Fruit fly (Drosophila melanogaster): ENCODE results near the gene CG14966.

- TF ChIP-seq insv (optimal IDR thresholded peaks at IDR 0.05): no peak
- no peak for TF ChIP-seq ttk (optimal IDR thresholded peaks at IDR 0.05)
Measured at dm6 chr3L:3208895-3209294, 11.5 kb upstream of the CG14966 start, which contains the start of the genes CG32269 and CG32270.
